ENCODE assay signal across 3 fruit fly cellular contexts in genomic region chr3R:16347626-16348264, dm6.
TF ChIP-seq lines count a peak whose summit lies in the region.

No protein-coding gene starts in this region.

- no peak for TF ChIP-seq CTCF in whole organism, embryonic (GFP tag; optimal IDR thresholded peaks at IDR 0.05; lab: Kevin White, UChicago)

TF ChIP-seq in whole organism, adult, 20 proteins besides CTCF, POLR2A, EP300 and RAD21:
- peak; percentile 54 for TF ChIP-seq tj (GFP tag; optimal IDR thresholded peaks at IDR 0.05; lab: Kevin White, UChicago)
- no peak for TF ChIP-seq Hr96 (GFP tag; optimal IDR thresholded peaks at IDR 0.05; lab: Kevin White, UChicago)
- no peak for TF ChIP-seq Clk (GFP tag; optimal IDR thresholded peaks at IDR 0.05; lab: Kevin White, UChicago)
- TF ChIP-seq kay (GFP tag; lab: Kevin White, UChicago; ENCODE audit: borderline replicate concordance) = peak; percentile 96
- TF ChIP-seq cic (GFP tag; optimal IDR thresholded peaks at IDR 0.05; lab: Kevin White, UChicago) = peak; percentile 26

TF ChIP-seq in whole organism, embryonic, 481 proteins besides CTCF, POLR2A, EP300 and RAD21:
- TF ChIP-seq CG14441 (GFP tag; IDR thresholded peaks at IDR 0.05; lab: Robert Waterston, UW) = no peak
- no peak for TF ChIP-seq CG6254 (GFP tag; optimal IDR thresholded peaks at IDR 0.05; lab: Kevin White, UChicago)
- TF ChIP-seq sd (tag; optimal IDR thresholded peaks at IDR 0.05; lab: Kevin White, UChicago) = peak; percentile 91
- no peak for TF ChIP-seq CG8388 (GFP tag; optimal IDR thresholded peaks at IDR 0.05; lab: Kevin White, UChicago)
- TF ChIP-seq CG10565 (GFP tag; optimal IDR thresholded peaks at IDR 0.05; lab: Kevin White, UChicago) = no peak
- TF ChIP-seq sug (tag; optimal IDR thresholded peaks at IDR 0.05; lab: Kevin White, UChicago) = peak; percentile 85
- no peak for TF ChIP-seq Eip74EF (GFP tag; optimal IDR thresholded peaks at IDR 0.05; lab: Kevin White, UChicago)
- no peak for TF ChIP-seq gt (GFP tag; IDR thresholded peaks at IDR 0.05; lab: Robert Waterston, UW)
- no peak for TF ChIP-seq PHDP (tag; optimal IDR thresholded peaks at IDR 0.05; lab: Kevin White, UChicago)
- no peak for TF ChIP-seq h (optimal IDR thresholded peaks at IDR 0.05; lab: Kevin White, UChicago)
- peak; percentile 66 for TF ChIP-seq mirr (GFP tag; optimal IDR thresholded peaks at IDR 0.05; lab: Kevin White, UChicago)
- peak; percentile 18 for TF ChIP-seq CG3281 (GFP tag; optimal IDR thresholded peaks at IDR 0.05; lab: Kevin White, UChicago)
- peak; percentile 90 for TF ChIP-seq exex (tag; optimal IDR thresholded peaks at IDR 0.05; lab: Kevin White, UChicago)
- no peak for TF ChIP-seq CG1603 (tag; optimal IDR thresholded peaks at IDR 0.05; lab: Kevin White, UChicago)
- TF ChIP-seq E2f2 (GFP tag; IDR thresholded peaks at IDR 0.05; lab: Robert Waterston, UW) = no peak
- no peak for TF ChIP-seq CG31365 (tag; optimal IDR thresholded peaks at IDR 0.05; lab: Kevin White, UChicago)
- no peak for TF ChIP-seq HLH54F (GFP tag; optimal IDR thresholded peaks at IDR 0.05; lab: Kevin White, UChicago)
- TF ChIP-seq CG17912 (GFP tag; optimal IDR thresholded peaks at IDR 0.05; lab: Kevin White, UChicago) = no peak
- TF ChIP-seq crol (GFP tag; IDR thresholded peaks at IDR 0.05; lab: Robert Waterston, UW) = no peak
- peak; percentile 73 for TF ChIP-seq cwo (GFP tag; optimal IDR thresholded peaks at IDR 0.05; lab: Kevin White, UChicago)
- TF ChIP-seq Spps (tag; optimal IDR thresholded peaks at IDR 0.05; lab: Kevin White, UChicago) = no peak
- TF ChIP-seq grn (GFP tag; optimal IDR thresholded peaks at IDR 0.05; lab: Kevin White, UChicago) = peak; percentile 93
- no peak for TF ChIP-seq pita (GFP tag; optimal IDR thresholded peaks at IDR 0.05; lab: Kevin White, UChicago)
- no peak for TF ChIP-seq GATAe (GFP tag; conservative IDR thresholded peaks at IDR 0.05; lab: Robert Waterston, UW)
- TF ChIP-seq ci (GFP tag; IDR thresholded peaks at IDR 0.05; lab: Robert Waterston, UW) = 0 out of 3 replicates have a peak, but pooled peaks have one; percentile 29
- peak; percentile 3 for TF ChIP-seq lab (GFP tag; optimal IDR thresholded peaks at IDR 0.05; lab: Kevin White, UChicago)
- no peak for TF ChIP-seq CG10267 (tag; optimal IDR thresholded peaks at IDR 0.05; lab: Kevin White, UChicago)
- TF ChIP-seq sqz (GFP tag; optimal IDR thresholded peaks at IDR 0.05; lab: Kevin White, UChicago) = peak; percentile 86
- TF ChIP-seq Taf1 (GFP tag; IDR thresholded peaks at IDR 0.05; lab: Robert Waterston, UW) = no peak
- peak in 1 of 2 experiments; percentile 77 for TF ChIP-seq Hr78 (GFP tag; optimal IDR thresholded peaks at IDR 0.05; lab: Kevin White, UChicago)
- TF ChIP-seq BtbVII (GFP tag; optimal IDR thresholded peaks at IDR 0.05; lab: Kevin White, UChicago) = peak; percentile 10
- peak; percentile 65 for TF ChIP-seq CG34376 (GFP tag; optimal IDR thresholded peaks at IDR 0.05; lab: Kevin White, UChicago)
- no peak for TF ChIP-seq CG17829 (tag; optimal IDR thresholded peaks at IDR 0.05; lab: Kevin White, UChicago)
- TF ChIP-seq CG10209 (GFP tag; optimal IDR thresholded peaks at IDR 0.05; lab: Kevin White, UChicago) = no peak
- TF ChIP-seq Aef1 (GFP tag; IDR thresholded peaks at IDR 0.05; lab: Robert Waterston, UW) = no peak
- no peak for TF ChIP-seq klu (GFP tag; IDR thresholded peaks at IDR 0.05; lab: Robert Waterston, UW)
- no peak for TF ChIP-seq CG17361 (GFP tag; IDR thresholded peaks at IDR 0.05; lab: Robert Waterston, UW)

TF ChIP-seq in whole organism, prepupa, 60 proteins besides CTCF, POLR2A, EP300 and RAD21:
- TF ChIP-seq Sox14 (GFP tag; optimal IDR thresholded peaks at IDR 0.05; lab: Kevin White, UChicago) = no peak
- peak; percentile 53 for TF ChIP-seq fkh (GFP tag; optimal IDR thresholded peaks at IDR 0.05; lab: Kevin White, UChicago)
TF ChIP-seq in whole organism, prepupa: peak in this region for 1.
